Worm (Caenorhabditis elegans): ENCODE data around the gene K12H4.7.

ce11 chrIII:8036497-8036896 lies 14.4 kb downstream of the K12H4.7 start:
- TF ChIP-seq snpc-4 (tag; optimal IDR thresholded peaks at IDR 0.05) (no peak), nhr-28 (tag; optimal IDR thresholded peaks at IDR 0.05) (no peak), pha-4 (tag; optimal IDR thresholded peaks at IDR 0.05) (no peak), blmp-1 (tag; optimal IDR thresholded peaks at IDR 0.05) (no peak), sptf-1 (tag; optimal IDR thresholded peaks at IDR 0.05) (no peak), bed-3 (GFP tag; optimal IDR thresholded peaks at IDR 0.05) (no peak), lsy-2 (tag; optimal IDR thresholded peaks at IDR 0.05) (no peak)

Data from whole organism, mixed stage, embryonic.